Fruit fly (Drosophila melanogaster) whole organism, embryonic: Measurements from ENCODE around the gene CG10803.

Experiments
- CG18011 ChIP-seq: fragments of 200-800 bp; sonication (Bioruptor generic); optimal IDR thresholded peaks from 2 replicates; lab custom pipeline; 2017; ENCODE audit warnings: missing biosample characterization, missing genetic modification characterization, mild to moderate bottlenecking, moderate library complexity, missing genotype
- CG2199 ChIP-seq: fragments of 200-800 bp; sonication (Bioruptor generic); IDR thresholded peaks from 3 replicates; pipeline ENCODE4 v1.3.6; 2022; ENCODE audit warnings: missing biosample characterization, missing genetic modification characterization
- CG3065 ChIP-seq: fragments of 200-800 bp; sonication (Bioruptor generic); optimal IDR thresholded peaks from 2 replicates; lab custom pipeline; 2016; ENCODE audit warnings: missing biosample characterization, missing genetic modification characterization
- CG4854 ChIP-seq: fragments of 200-800 bp; sonication (Bioruptor generic); optimal IDR thresholded peaks from 2 replicates; lab custom pipeline; 2016; ENCODE audit warnings: missing biosample characterization, missing genetic modification characterization, inconsistent platforms
- Lhr ChIP-seq: fragments of 200-800 bp; sonication (Bioruptor generic); optimal IDR thresholded peaks from 3 replicates; lab custom pipeline; 2017; ENCODE audit warnings: mild to moderate bottlenecking, missing biosample characterization, missing genetic modification reagents, missing genetic modification characterization
- NC2β ChIP-seq: fragments of 200-800 bp; sonication (Bioruptor generic); optimal IDR thresholded peaks from 2 replicates; lab custom pipeline; 2016; ENCODE audit warnings: missing biosample characterization, missing genetic modification characterization
- fru ChIP-seq: fragments of >200 bp; optimal IDR thresholded peaks from 2 replicates; lab custom pipeline; 2017
- shn ChIP-seq: fragments of 200-800 bp; sonication (Bioruptor generic); optimal IDR thresholded peaks from 3 replicates; lab custom pipeline; 2016; ENCODE audit warnings: missing biosample characterization, missing genetic modification characterization

DNA sequence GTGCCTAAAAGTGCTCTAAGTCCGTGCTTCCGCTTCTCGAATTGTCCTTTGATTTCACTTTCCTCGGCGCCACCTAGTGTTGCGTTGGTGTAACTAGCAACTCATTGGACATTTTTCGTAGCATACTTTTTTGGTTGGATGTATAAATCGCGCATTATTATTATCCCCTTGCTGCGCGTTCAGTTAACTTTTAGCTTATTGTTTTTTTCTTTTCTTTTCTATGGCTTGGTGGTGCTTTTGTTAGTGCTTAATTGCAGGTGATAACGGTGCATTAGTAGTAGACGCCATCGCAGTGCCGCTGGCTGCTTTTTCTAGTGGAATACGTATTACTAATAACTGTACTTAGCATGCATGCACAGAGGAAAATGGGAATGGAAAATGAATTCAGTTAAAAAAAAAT lies 4.4 kb upstream of the CG10803 start:
- TF ChIP-seq CG4854 (GFP tag; lab: Kevin White, UChicago) (no peak), fru (lab: Kevin White, UChicago) (no peak), CG18011 (GFP tag; lab: Kevin White, UChicago) (no peak), Lhr (GFP tag; lab: Kevin White, UChicago) (peak; percentile 9), CG3065 (GFP tag; lab: Kevin White, UChicago) (no peak), CG2199 (GFP tag; lab: Robert Waterston, UW) (peak; percentile 84; the same call in 2 of the 3 replicates), NC2β (GFP tag; lab: Kevin White, UChicago) (no peak), shn (GFP tag; lab: Kevin White, UChicago) (no peak)
